Worm (Caenorhabditis elegans): Measurements from ENCODE around the gene T23E1.1.

Gene T23E1.1

ce11 chrIV:3151061-3151460, at the start of gene T23E1.1:
Gene T23E1.1, plus strand, starts transcription at chrIV:3151361.
- no peak for TF ChIP-seq lin-11 (tag; optimal IDR thresholded peaks at IDR 0.05)

- TF ChIP-seq hlh-6 (tag; optimal IDR thresholded peaks at IDR 0.05) (no peak), ceh-6 (GFP tag; optimal IDR thresholded peaks at IDR 0.05) (no peak), pag-3 (tag; optimal IDR thresholded peaks at IDR 0.05; ENCODE audit: borderline replicate concordance) (no peak)
These were observed 30.1 kb upstream of the T23E1.1 start for ce11 chrIV:3121060-3121459.

DNA sequence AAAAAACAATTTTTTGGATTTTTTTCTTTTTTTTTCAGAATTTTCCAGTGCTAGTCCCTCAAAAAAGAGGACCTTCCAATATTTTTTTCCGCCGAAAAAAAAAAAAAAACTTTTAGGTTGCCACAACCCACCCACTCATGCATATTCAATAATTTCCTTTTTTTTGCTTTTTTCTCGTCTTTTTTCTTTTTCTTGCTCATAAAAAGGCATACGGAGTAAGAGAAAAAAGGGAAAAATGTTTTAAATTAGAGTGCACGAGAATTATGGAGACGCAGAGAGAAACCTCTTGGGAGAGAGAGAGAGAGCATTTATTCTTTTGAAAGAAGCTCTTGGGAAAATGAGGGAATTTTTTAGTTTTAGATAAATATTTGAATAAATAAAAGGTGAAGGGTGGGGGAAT, 23.2 kb upstream of the T23E1.1 start:
- TF ChIP-seq odd-2 (tag; optimal IDR thresholded peaks at IDR 0.05) (no peak), ref-2 (tag; optimal IDR thresholded peaks at IDR 0.05) (no peak), tbx-7 (tag; optimal IDR thresholded peaks at IDR 0.05) (no peak), syd-9 (tag; optimal IDR thresholded peaks at IDR 0.05) (no peak), lim-6 (tag; optimal IDR thresholded peaks at IDR 0.05) (no peak)

ce11 chrIV:3131871-3132586, 19.1 kb upstream of the T23E1.1 start:
- TF ChIP-seq dve-1 (tag; optimal IDR thresholded peaks at IDR 0.05) (no peak), ceh-31 (tag; optimal IDR thresholded peaks at IDR 0.05) (no peak)

- no peak for TF ChIP-seq hlh-13 (GFP tag; optimal IDR thresholded peaks at IDR 0.05)
- peak; percentile 8 for TF ChIP-seq ceh-31 (tag; optimal IDR thresholded peaks at IDR 0.05)
- TF ChIP-seq nhr-232 (tag; optimal IDR thresholded peaks at IDR 0.05), result no peak
- TF ChIP-seq pat-9 (tag; optimal IDR thresholded peaks at IDR 0.05), result no peak
- peak; percentile 48 for TF ChIP-seq unc-42 (tag; optimal IDR thresholded peaks at IDR 0.05)
- no peak for TF ChIP-seq fax-1 (tag; optimal IDR thresholded peaks at IDR 0.05)
- peak; percentile 19 for TF ChIP-seq elt-2 (tag; optimal IDR thresholded peaks at IDR 0.05)
- no peak for TF ChIP-seq sox-4 (tag; optimal IDR thresholded peaks at IDR 0.05)
- no peak for TF ChIP-seq unc-55 (GFP tag; optimal IDR thresholded peaks at IDR 0.05)
- TF ChIP-seq ceh-9 (tag; optimal IDR thresholded peaks at IDR 0.05), result no peak
- no peak for TF ChIP-seq pax-1 (tag; optimal IDR thresholded peaks at IDR 0.05)
- no peak for TF ChIP-seq ahr-1 (tag; optimal IDR thresholded peaks at IDR 0.05)
- no peak for TF ChIP-seq ztf-16 (tag; optimal IDR thresholded peaks at IDR 0.05)
- TF ChIP-seq hlh-15 (tag; optimal IDR thresholded peaks at IDR 0.05), result no peak
- TF ChIP-seq elt-4 (tag; optimal IDR thresholded peaks at IDR 0.05), result no peak
- no peak for TF ChIP-seq ceh-34 (tag; optimal IDR thresholded peaks at IDR 0.05)
These were observed 17.9 kb upstream of the T23E1.1 start, which contains the start of gene mca-3 for ce11 chrIV:3133099-3133817. Gene mca-3, minus strand, starts transcription at chrIV:3133149.

ce11 chrIV:3135000-3135399, 16.2 kb upstream of the T23E1.1 start:
- TF ChIP-seq ceh-18 (tag; optimal IDR thresholded peaks at IDR 0.05) (peak; percentile 53), rnt-1 (tag; optimal IDR thresholded peaks at IDR 0.05) (no peak), elt-4 (tag; optimal IDR thresholded peaks at IDR 0.05) (no peak), nhr-11 (tag; optimal IDR thresholded peaks at IDR 0.05) (no peak), madf-2 (tag; optimal IDR thresholded peaks at IDR 0.05) (peak; percentile 18), sdc-2 (tag; optimal IDR thresholded peaks at IDR 0.05) (no peak), che-1 (tag; optimal IDR thresholded peaks at IDR 0.05) (peak; percentile 17), hlh-6 (tag; optimal IDR thresholded peaks at IDR 0.05) (no peak), ceh-45 (GFP tag; IDR thresholded peaks at IDR 0.05) (no peak), tbx-2 (tag; optimal IDR thresholded peaks at IDR 0.05) (peak; percentile 26), ceh-14 (tag; optimal IDR thresholded peaks at IDR 0.05) (peak; percentile 49), fkh-10 (GFP tag; optimal IDR thresholded peaks at IDR 0.05) (no peak), ceh-19 (GFP tag; optimal IDR thresholded peaks at IDR 0.05) (peak; percentile 30), pqm-1 (tag; optimal IDR thresholded peaks at IDR 0.05) (no peak), ceh-22 (tag; optimal IDR thresholded peaks at IDR 0.05) (no peak), pax-1 (tag; optimal IDR thresholded peaks at IDR 0.05) (no peak), F13H6.1 (tag; optimal IDR thresholded peaks at IDR 0.05) (peak; percentile 1), ceh-2 (tag; optimal IDR thresholded peaks at IDR 0.05) (no peak), unc-42 (tag; optimal IDR thresholded peaks at IDR 0.05) (peak; percentile 93), pha-4 (tag; optimal IDR thresholded peaks at IDR 0.05) (no peak), lim-6 (tag; optimal IDR thresholded peaks at IDR 0.05) (no peak), nfya-1 (tag; optimal IDR thresholded peaks at IDR 0.05) (peak; percentile 62)

Measured in whole organism, late embryonic.